Fruit fly (Drosophila melanogaster) whole organism, adult: ENCODE data around the gene CG13392.

Experiments used
- CG12768 ChIP-seq: fragments of 200-800 bp; sonication (Bioruptor generic); optimal IDR thresholded peaks from 2 replicates; lab custom pipeline; 2017; ENCODE audit warnings: missing biosample characterization, missing genetic modification characterization, mild to moderate bottlenecking, moderate library complexity, missing genetic modification reagents
- CG33017 ChIP-seq: fragments of 200-800 bp; sonication (Bioruptor generic); optimal IDR thresholded peaks from 2 replicates; lab custom pipeline; 2018; ENCODE audit warnings: missing biosample characterization, mild to moderate bottlenecking, missing genetic modification characterization, moderate library complexity
- CG5204 ChIP-seq: fragments of 200-800 bp; sonication (Bioruptor generic); optimal IDR thresholded peaks from 2 replicates; lab custom pipeline; 2016; ENCODE audit warnings: missing biosample characterization, missing genetic modification characterization
- CG7045 ChIP-seq: fragments of 200-800 bp; sonication (Bioruptor generic); optimal IDR thresholded peaks from 2 replicates; lab custom pipeline; 2017; ENCODE audit warnings: missing biosample characterization, mild to moderate bottlenecking, missing genetic modification characterization
- Clk ChIP-seq: fragments of 200-800 bp; sonication (Bioruptor generic); optimal IDR thresholded peaks from 2 replicates; lab custom pipeline; 2017; ENCODE audit warnings: missing biosample characterization, missing genetic modification characterization
- Crg-1 ChIP-seq: fragments of 200-800 bp; sonication (Bioruptor generic); optimal IDR thresholded peaks from 2 replicates; lab custom pipeline; 2016; ENCODE audit warnings: missing biosample characterization, missing genetic modification characterization
- Mnt ChIP-seq: fragments of 200-800 bp; sonication (Bioruptor generic); optimal IDR thresholded peaks from 2 replicates; lab custom pipeline; 2016; ENCODE audit warnings: missing biosample characterization, mild to moderate bottlenecking, missing genetic modification characterization
- cic ChIP-seq: fragments of 200-800 bp; sonication (Bioruptor generic); optimal IDR thresholded peaks from 2 replicates; lab custom pipeline; 2017; ENCODE audit warnings: missing biosample characterization, mild to moderate bottlenecking, missing genetic modification characterization, moderate library complexity
- kay ChIP-seq: fragments of 200-800 bp; sonication (Bioruptor generic); peaks from one replicate; lab custom pipeline; 2016; ENCODE audit warnings: missing biosample characterization, missing genetic modification characterization, borderline replicate concordance

DNA sequence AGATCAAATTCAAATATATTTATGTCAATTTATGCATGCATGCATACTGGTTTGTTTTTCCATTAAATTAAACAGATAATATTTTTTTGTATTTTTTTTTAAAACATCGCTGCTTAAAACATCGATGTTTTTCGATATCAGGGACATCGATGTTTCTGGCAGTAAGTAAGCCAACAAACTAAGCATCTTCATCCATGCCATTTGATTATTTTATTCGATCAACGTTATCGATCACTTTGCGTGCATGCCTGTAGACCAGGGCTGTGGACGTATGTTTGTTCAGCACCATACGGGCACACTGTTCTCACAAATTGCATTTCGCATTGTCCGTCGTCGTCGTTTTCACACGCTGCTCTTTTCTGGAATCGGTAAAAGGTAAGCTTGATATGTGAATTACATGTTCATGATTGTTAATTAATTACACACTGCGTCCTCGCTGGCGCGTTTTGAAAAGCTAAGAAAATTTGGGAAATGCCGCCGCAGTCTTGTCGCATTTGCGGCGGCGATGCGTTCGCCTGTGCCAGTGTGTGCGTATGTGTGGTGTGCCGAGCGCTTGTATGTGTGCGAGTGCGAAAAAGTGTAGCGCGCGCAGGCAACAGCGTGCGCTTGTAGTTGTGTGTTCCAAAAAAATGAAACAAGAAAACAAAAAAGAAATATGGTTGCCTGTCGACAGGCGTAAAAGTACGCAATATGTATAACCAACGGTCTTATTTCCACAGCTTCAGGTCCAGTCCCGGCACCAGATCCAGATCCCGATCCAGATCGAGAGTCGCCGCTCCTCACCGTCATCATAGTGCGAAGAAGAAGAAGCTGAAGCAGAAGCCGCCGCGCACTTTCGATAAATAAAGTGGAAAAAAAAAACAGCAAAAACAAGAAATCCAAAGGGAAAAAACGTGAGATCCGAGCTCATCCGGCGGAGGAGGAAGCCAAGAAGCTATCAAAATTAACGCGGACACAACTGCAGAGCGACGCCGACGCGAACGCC, 21.0 kb upstream of the CG13392 start, which contains the start of gene emb:
- TF ChIP-seq CG7045 (GFP tag; lab: Kevin White, UChicago) (no peak), CG5204 (GFP tag; lab: Kevin White, UChicago) (no peak), Crg-1 (GFP tag; lab: Kevin White, UChicago) (peak; percentile 43), cic (GFP tag; lab: Kevin White, UChicago) (peak; percentile 80), CG12768 (GFP tag; lab: Kevin White, UChicago) (peak; percentile 37), kay (GFP tag; lab: Kevin White, UChicago) (no peak), CG33017 (tag; lab: Kevin White, UChicago) (no peak), Clk (GFP tag; lab: Kevin White, UChicago) (peak; percentile 8), Mnt (GFP tag; lab: Kevin White, UChicago) (peak; percentile 80)
